Worm (Caenorhabditis elegans) whole organism, L2 larva: Measurements from ENCODE around the gene vab-7.

Source experiments
- ama-1 ChIP-seq: fragments of 150-350 bp; optimal IDR thresholded peaks from 2 replicates; lab custom pipeline; 2018; ENCODE audit warnings: inconsistent platforms
- ceh-82 ChIP-seq: fragments of 150-350 bp; optimal IDR thresholded peaks from 2 replicates; lab custom pipeline; 2014; ENCODE audit warnings: missing biosample characterization, missing genetic modification characterization
- elt-3 ChIP-seq: sonication (generic microtip); optimal IDR thresholded peaks from 2 replicates; lab custom pipeline; 2017; ENCODE audit warnings: missing biosample characterization, missing genetic modification characterization
- fos-1 ChIP-seq: fragments of 150-350 bp; optimal IDR thresholded peaks from 2 replicates; lab custom pipeline; 2014; ENCODE audit warnings: missing biosample characterization, missing genetic modification characterization
- nhr-11 ChIP-seq: fragments of 150-350 bp; optimal IDR thresholded peaks from 2 replicates; lab custom pipeline; 2014; ENCODE audit warnings: missing biosample characterization, missing genetic modification characterization
- nhr-237 ChIP-seq: fragments of 150-350 bp; optimal IDR thresholded peaks from 2 replicates; lab custom pipeline; 2014; ENCODE audit warnings: missing biosample characterization, missing genetic modification characterization
- skn-1 ChIP-seq: sonication (generic microtip); optimal IDR thresholded peaks from 2 replicates; lab custom pipeline; 2017; ENCODE audit warnings: missing biosample characterization, missing genetic modification characterization
- snpc-4 ChIP-seq: fragments of 150-350 bp; optimal IDR thresholded peaks from 2 replicates; lab custom pipeline; 2014; ENCODE audit warnings: missing biosample characterization, missing genetic modification characterization
- unc-62 ChIP-seq: fragments of 150-350 bp; optimal IDR thresholded peaks from 2 replicates; lab custom pipeline; 2014; ENCODE audit warnings: missing biosample characterization, missing genetic modification reagents, missing genetic modification characterization

ce11 chrIII:10960387-10960786 lies 40.2 kb downstream of the vab-7 start:
- TF ChIP-seq nhr-11 (tag; lab: Kevin White, UChicago), result no peak
- TF ChIP-seq unc-62 (GFP tag; lab: Kevin White, UChicago), result no peak
- TF ChIP-seq elt-3 (tag; lab: Kevin White, UChicago), result no peak
- no peak for TF ChIP-seq nhr-237 (tag; lab: Kevin White, UChicago)
- no peak for TF ChIP-seq skn-1 (tag; lab: Kevin White, UChicago)
- no peak for TF ChIP-seq fos-1 (tag; lab: Kevin White, UChicago)
- TF ChIP-seq ama-1 (lab: Kevin White, UChicago), result no peak
- no peak for TF ChIP-seq ceh-82 (tag; lab: Kevin White, UChicago)
- TF ChIP-seq snpc-4 (tag; lab: Kevin White, UChicago), result no peak
